Fruit fly (Drosophila melanogaster) whole organism, wandering third instar larva: ENCODE results near the gene CG46309.
A peak's percentile ranks its signal among the peaks of the same experiment; 100 is the strongest.

ENCODE experiments used
- Abd-B ChIP-seq: fragments of >200 bp; optimal IDR thresholded peaks from 2 replicates; lab custom pipeline; 2017; ENCODE audit warnings: missing biosample characterization, missing genetic modification characterization
- CG32264 ChIP-seq: fragments of 200-800 bp; sonication (Bioruptor generic); optimal IDR thresholded peaks from 2 replicates; lab custom pipeline; 2016; ENCODE audit warnings: missing biosample characterization, missing genetic modification characterization
- CG9705 ChIP-seq: fragments of 200-800 bp; sonication (Bioruptor generic); optimal IDR thresholded peaks from 2 replicates; lab custom pipeline; 2018; ENCODE audit warnings: missing biosample characterization, mild to moderate bottlenecking, missing genetic modification characterization
- CrebA ChIP-seq: fragments of 200-800 bp; sonication (Bioruptor generic); optimal IDR thresholded peaks from 2 replicates; lab custom pipeline; 2016; ENCODE audit warnings: missing biosample characterization, mild to moderate bottlenecking, missing genetic modification characterization, borderline replicate concordance
- Dfd ChIP-seq: fragments of >200 bp; optimal IDR thresholded peaks from 2 replicates; lab custom pipeline; 2017; ENCODE audit warnings: missing biosample characterization, missing genetic modification characterization
- Dif ChIP-seq: fragments of 200-275, 200-300 bp; sonication (Bioruptor generic); optimal IDR thresholded peaks from 2 replicates; lab custom pipeline; 2018; ENCODE audit warnings: missing biosample characterization, missing genetic modification characterization; ENCODE audit not compliant: partially characterized antibody
- GATAd ChIP-seq: sonication (Bioruptor generic); optimal IDR thresholded peaks from 2 replicates; lab custom pipeline; 2016; ENCODE audit warnings: missing biosample characterization, missing genetic modification characterization
- HLH106 ChIP-seq: fragments of 200-800 bp; optimal IDR thresholded peaks from 3 replicates; lab custom pipeline; 2019; ENCODE audit warnings: missing biosample characterization, mild to moderate bottlenecking, missing genetic modification characterization, moderate library complexity
- Hnf4 ChIP-seq: fragments of 200-800 bp; sonication (Bioruptor generic); optimal IDR thresholded peaks from 2 replicates; lab custom pipeline; 2016; ENCODE audit warnings: missing biosample characterization, mild to moderate bottlenecking, missing genetic modification characterization
- Hr78 ChIP-seq: fragments of >200 bp; optimal IDR thresholded peaks from 2 replicates; lab custom pipeline; 2017; ENCODE audit warnings: missing biosample characterization, missing genetic modification characterization
- Hr83 ChIP-seq: fragments of 200-300 bp; sonication (Bioruptor generic); optimal IDR thresholded peaks from 2 replicates; lab custom pipeline; 2016; ENCODE audit warnings: missing biosample characterization, mild to moderate bottlenecking, missing genetic modification characterization, moderate library complexity; ENCODE audit not compliant: poor library complexity, severe bottlenecking
- Jra ChIP-seq: sonication (Bioruptor generic); optimal IDR thresholded peaks from 2 replicates; lab custom pipeline; 2016; ENCODE audit warnings: missing biosample characterization, missing genetic modification characterization
- Mio ChIP-seq: sonication (Bioruptor generic); optimal IDR thresholded peaks from 2 replicates; lab custom pipeline; 2016; ENCODE audit warnings: missing biosample characterization, missing genetic modification characterization
- Myc ChIP-seq: fragments of >200 bp; optimal IDR thresholded peaks from 2 replicates; lab custom pipeline; 2017
- N ChIP-seq: fragments of >200 bp; optimal IDR thresholded peaks from 2 replicates; lab custom pipeline; 2018; ENCODE audit warnings: missing biosample characterization, missing external identifiers, missing genetic modification characterization
- OdsH ChIP-seq: fragments of 200-800 bp; sonication (Bioruptor generic); optimal IDR thresholded peaks from 2 replicates; lab custom pipeline; 2016; ENCODE audit warnings: missing biosample characterization, mild to moderate bottlenecking, missing genetic modification characterization
- Rel ChIP-seq, 2 experiments: fragments of 200-800 bp; sonication (Bioruptor generic) in 1 of 2; optimal IDR thresholded peaks; 2 replicates in 1 of 2; 3 replicates in 1 of 2; lab custom pipeline; 2016 to 2019; ENCODE audit warnings: mild to moderate bottlenecking in 2 of 2, missing biosample characterization in 2 of 2, missing genetic modification characterization in 2 of 2, moderate library complexity in 1 of 2
- Sp1 ChIP-seq: fragments of 200-800 bp; sonication (Bioruptor generic); optimal IDR thresholded peaks from 3 replicates; lab custom pipeline; 2019; ENCODE audit warnings: missing biosample characterization, mild to moderate bottlenecking, missing genetic modification characterization, moderate library complexity
- Vsx2 ChIP-seq: fragments of 200-300, 225-300 bp; sonication (Bioruptor generic); optimal IDR thresholded peaks from 2 replicates; lab custom pipeline; 2018; ENCODE audit warnings: missing biosample characterization, missing genetic modification characterization; ENCODE audit not compliant: partially characterized antibody
- br ChIP-seq: fragments of 200-800 bp; sonication (Bioruptor generic); optimal IDR thresholded peaks from 2 replicates; lab custom pipeline; 2016; ENCODE audit warnings: missing biosample characterization, missing genetic modification characterization
- brk ChIP-seq: fragments of 200-800 bp; sonication (Bioruptor generic); optimal IDR thresholded peaks from 2 replicates; lab custom pipeline; 2016; ENCODE audit warnings: missing biosample characterization, mild to moderate bottlenecking, missing genetic modification characterization
- dl ChIP-seq, 2 experiments: fragments of 175-275, 200-275 bp in 1 of 2; fragments of 200-275 bp in 1 of 2; sonication (Bioruptor generic); optimal IDR thresholded peaks; lab custom pipeline; 2018; ENCODE audit warnings: mild to moderate bottlenecking in 2 of 2, missing biosample characterization in 2 of 2, missing genetic modification characterization in 2 of 2, moderate library complexity in 2 of 2; ENCODE audit not compliant: partially characterized antibody in 2 of 2, insufficient read depth in 1 of 2
- dmrt93B ChIP-seq: fragments of 200-800 bp; sonication (Bioruptor generic); optimal IDR thresholded peaks from 2 replicates; lab custom pipeline; 2018; ENCODE audit warnings: missing biosample characterization, mild to moderate bottlenecking, missing genetic modification characterization
- dsf ChIP-seq: sonication (Bioruptor generic); optimal IDR thresholded peaks from 2 replicates; lab custom pipeline; 2016; ENCODE audit warnings: missing biosample characterization, missing genetic modification characterization, borderline replicate concordance
- ey ChIP-seq: fragments of 200-800 bp; sonication (Bioruptor generic); optimal IDR thresholded peaks from 2 replicates; lab custom pipeline; 2016; ENCODE audit warnings: missing biosample characterization, missing genetic modification characterization
- foxo ChIP-seq, 2 experiments: fragments of 200-800 bp; sonication (Bioruptor generic); optimal IDR thresholded peaks; 2 replicates in 1 of 2; 3 replicates in 1 of 2; lab custom pipeline; 2016 to 2017; ENCODE audit warnings: missing biosample characterization in 2 of 2, missing genetic modification characterization in 2 of 2
- fru ChIP-seq: fragments of 200-800 bp; sonication (Bioruptor generic); optimal IDR thresholded peaks from 3 replicates; lab custom pipeline; 2016; ENCODE audit warnings: missing biosample characterization, mild to moderate bottlenecking, missing genetic modification characterization
- h ChIP-seq: fragments of 200-800 bp; sonication (Bioruptor generic); optimal IDR thresholded peaks from 3 replicates; lab custom pipeline; 2016; ENCODE audit warnings: missing biosample characterization, mild to moderate bottlenecking, missing genetic modification characterization
- jim ChIP-seq: fragments of 175-275, 200-325 bp; sonication (Bioruptor generic); optimal IDR thresholded peaks from 2 replicates; lab custom pipeline; 2016; ENCODE audit warnings: missing biosample characterization, mild to moderate bottlenecking, missing genetic modification characterization
- lola ChIP-seq: fragments of >200 bp; optimal IDR thresholded peaks from 2 replicates; lab custom pipeline; 2017; ENCODE audit warnings: missing biosample characterization, missing genetic modification characterization
- pan ChIP-seq: fragments of >200 bp; optimal IDR thresholded peaks from 2 replicates; lab custom pipeline; 2017
- psq ChIP-seq: fragments of 200-800 bp; sonication (Bioruptor generic); optimal IDR thresholded peaks from 3 replicates; lab custom pipeline; 2017; ENCODE audit warnings: missing biosample characterization, mild to moderate bottlenecking, missing genetic modification characterization, moderate library complexity
- rgr ChIP-seq: fragments of 200-800 bp; sonication (Bioruptor generic); optimal IDR thresholded peaks from 3 replicates; lab custom pipeline; 2016; ENCODE audit warnings: missing biosample characterization, mild to moderate bottlenecking, missing genetic modification characterization
- sage ChIP-seq: fragments of 200-800 bp; sonication (Bioruptor generic); optimal IDR thresholded peaks from 2 replicates; lab custom pipeline; 2016; ENCODE audit warnings: missing biosample characterization, mild to moderate bottlenecking, missing genetic modification characterization
- sv ChIP-seq: fragments of 200-800 bp; sonication (Bioruptor generic); optimal IDR thresholded peaks from 3 replicates; lab custom pipeline; 2016; ENCODE audit warnings: missing biosample characterization, missing genetic modification characterization
- tai ChIP-seq: sonication (Bioruptor generic); optimal IDR thresholded peaks from 2 replicates; lab custom pipeline; 2016; ENCODE audit warnings: missing biosample characterization, missing genetic modification characterization
- usp ChIP-seq: fragments of >200 bp; optimal IDR thresholded peaks from 2 replicates; lab custom pipeline; 2017; ENCODE audit warnings: missing biosample characterization, missing genetic modification characterization
- woc ChIP-seq: sonication (Bioruptor generic); optimal IDR thresholded peaks from 2 replicates; lab custom pipeline; 2016; ENCODE audit warnings: missing biosample characterization, mild to moderate bottlenecking, missing genetic modification characterization

Gene CG46309

dm6 chr2L:16285692-16286359 is 34.2 kb upstream of the CG46309 start:
- TF ChIP-seq br (GFP tag; lab: Kevin White, UChicago) (peak; percentile 90), woc (GFP tag; lab: Kevin White, UChicago) (no peak), dl (GFP tag; optimal IDR thresholded peaks at IDR 0.05; lab: Kevin White, UChicago; ENCODE audit: insufficient read depth in 1 of 2, partially characterized antibody in 2 of 2) (peak in 1 of 2 experiments; percentile 33), dmrt93B (peak; percentile 72), GATAd (GFP tag; lab: Kevin White, UChicago) (peak; percentile 2), dsf (GFP tag; lab: Kevin White, UChicago) (peak; percentile 11), fru (GFP tag; lab: Kevin White, UChicago) (peak; percentile 81), OdsH (GFP tag; lab: Kevin White, UChicago) (peak; percentile 80), Hr78 (no peak), Hr83 (GFP tag; lab: Kevin White, UChicago) (no peak), CG9705 (GFP tag; lab: Kevin White, UChicago) (peak; percentile 63), HLH106 (tag; lab: Kevin White, UChicago) (peak; percentile 92), Dfd (no peak), CG32264 (peak; percentile 83), Jra (peak; percentile 60), Sp1 (GFP tag; lab: Kevin White, UChicago) (peak; percentile 89), ey (GFP tag; lab: Kevin White, UChicago) (peak; percentile 89), Rel (GFP tag; optimal IDR thresholded peaks at IDR 0.05; lab: Kevin White, UChicago) (no peak), Rel (tag; optimal IDR thresholded peaks at IDR 0.05; lab: Kevin White, UChicago) (peak; percentile 56), sv (GFP tag; lab: Kevin White, UChicago) (peak; percentile 51), rgr (GFP tag; lab: Kevin White, UChicago) (peak; percentile 91), Myc (lab: Kevin White, UChicago) (no peak), Mio (GFP tag; lab: Kevin White, UChicago) (peak; percentile 17), jim (GFP tag; lab: Kevin White, UChicago) (no peak), lola (GFP tag; lab: Kevin White, UChicago) (no peak), Dif (peak; percentile 39), Vsx2 (no peak), h (GFP tag; lab: Kevin White, UChicago) (peak; percentile 91), N (GFP tag; lab: Kevin White, UChicago) (no peak), usp (GFP tag; lab: Kevin White, UChicago) (no peak), Hnf4 (GFP tag; lab: Kevin White, UChicago) (peak; percentile 84), brk (GFP tag; lab: Kevin White, UChicago) (peak; percentile 37), tai (GFP tag; lab: Kevin White, UChicago) (peak; percentile 71), Abd-B (no peak), sage (GFP tag; lab: Kevin White, UChicago) (peak; percentile 77), foxo (GFP tag; optimal IDR thresholded peaks at IDR 0.05; lab: Kevin White, UChicago) (peak; percentile 33 to 89), pan (lab: Kevin White, UChicago) (no peak), CrebA (peak; percentile 48), psq (GFP tag; lab: Kevin White, UChicago) (peak; percentile 74)
